Fruit fly (Drosophila melanogaster): Measurements from ENCODE around the gene Bdbt.

Bdbt gene

dm6 chr3R:21101453-21102214 lies 17.0 kb downstream of the Bdbt start, which contains the start of the genes CG7044 and Tbc1d22 (continued):
- no peak for TF ChIP-seq tio (GFP tag; optimal IDR thresholded peaks at IDR 0.05)
- TF ChIP-seq CG6689 (GFP tag; IDR thresholded peaks at IDR 0.05), result peak; percentile 50; the same call in 1 of the 2 replicates
- TF ChIP-seq CG1233 (GFP tag; optimal IDR thresholded peaks at IDR 0.05), result no peak
- TF ChIP-seq CG17612 (GFP tag; IDR thresholded peaks at IDR 0.05), result no peak
- peak; percentile 51 for TF ChIP-seq CG9437 (GFP tag; optimal IDR thresholded peaks at IDR 0.05)
- TF ChIP-seq bab2 (GFP tag; optimal IDR thresholded peaks at IDR 0.05), result peak; percentile 26
- TF ChIP-seq wek (GFP tag; optimal IDR thresholded peaks at IDR 0.05), result no peak
- TF ChIP-seq Opbp (GFP tag; IDR thresholded peaks at IDR 0.05; ENCODE audit: partially characterized antibody), result peak; percentile 9; the same call in 1 of the 3 replicates
- TF ChIP-seq CG11398 (GFP tag; optimal IDR thresholded peaks at IDR 0.05), result no peak
- no peak for TF ChIP-seq schlank (tag; optimal IDR thresholded peaks at IDR 0.05)
- TF ChIP-seq CG12299 (tag; optimal IDR thresholded peaks at IDR 0.05), result no peak
- no peak for TF ChIP-seq Atf-2 (GFP tag; optimal IDR thresholded peaks at IDR 0.05)
- TF ChIP-seq tup (GFP tag; optimal IDR thresholded peaks at IDR 0.05), result no peak
- no peak for TF ChIP-seq zf30C (GFP tag; optimal IDR thresholded peaks at IDR 0.05)
- no peak for TF ChIP-seq cas (GFP tag; IDR thresholded peaks at IDR 0.05)
- TF ChIP-seq lmd (GFP tag; IDR thresholded peaks at IDR 0.05), result peak; percentile 56
- TF ChIP-seq CG5953 (GFP tag; IDR thresholded peaks at IDR 0.05), result no peak
- no peak for TF ChIP-seq Camta (GFP tag; optimal IDR thresholded peaks at IDR 0.05)
- no peak for TF ChIP-seq B-H1 (GFP tag; IDR thresholded peaks at IDR 0.05)
- TF ChIP-seq CG17802 (tag; optimal IDR thresholded peaks at IDR 0.05), result no peak
- TF ChIP-seq Hr3 (GFP tag; optimal IDR thresholded peaks at IDR 0.05), result peak; percentile 69
- TF ChIP-seq CG4282 (GFP tag; optimal IDR thresholded peaks at IDR 0.05), result no peak
- peak; percentile 16 for TF ChIP-seq Dp (GFP tag; optimal IDR thresholded peaks at IDR 0.05)
- no peak for TF ChIP-seq NC2β (GFP tag; optimal IDR thresholded peaks at IDR 0.05)
- TF ChIP-seq ewg (GFP tag; optimal IDR thresholded peaks at IDR 0.05), result peak; percentile 15
- TF ChIP-seq crp (GFP tag; optimal IDR thresholded peaks at IDR 0.05), result peak in 1 of 2 experiments; percentile 19
- TF ChIP-seq CG11504 (tag; optimal IDR thresholded peaks at IDR 0.05), result no peak
- no peak for TF ChIP-seq CG31365 (tag; optimal IDR thresholded peaks at IDR 0.05)
- no peak for TF ChIP-seq her (GFP tag; optimal IDR thresholded peaks at IDR 0.05)
- TF ChIP-seq CG14710 (tag; optimal IDR thresholded peaks at IDR 0.05), result peak; percentile 71
- TF ChIP-seq CG2120 (GFP tag; optimal IDR thresholded peaks at IDR 0.05), result peak; percentile 75
- no peak for TF ChIP-seq Doc3 (GFP tag; IDR thresholded peaks at IDR 0.05; ENCODE audit: partially characterized antibody)
- TF ChIP-seq Fer2 (tag; optimal IDR thresholded peaks at IDR 0.05), result no peak
- no peak for TF ChIP-seq Spps (tag; optimal IDR thresholded peaks at IDR 0.05)
- TF ChIP-seq CG7745 (tag; optimal IDR thresholded peaks at IDR 0.05), result no peak
- peak; percentile 64 for TF ChIP-seq HLH54F (GFP tag; optimal IDR thresholded peaks at IDR 0.05)
- TF ChIP-seq CG7271 (tag; optimal IDR thresholded peaks at IDR 0.05), result no peak
- no peak for TF ChIP-seq CG16863 (GFP tag; optimal IDR thresholded peaks at IDR 0.05)
- 0 out of 3 replicates have a peak, but pooled peaks have one; percentile 10 for TF ChIP-seq CG6791 (GFP tag; IDR thresholded peaks at IDR 0.05; ENCODE audit: partially characterized antibody)
- peak; percentile 45 for TF ChIP-seq Meics (GFP tag; optimal IDR thresholded peaks at IDR 0.05)
- TF ChIP-seq lov (optimal IDR thresholded peaks at IDR 0.05), result no peak
- TF ChIP-seq lov (GFP tag; IDR thresholded peaks at IDR 0.05), result no peak
- TF ChIP-seq mld (GFP tag; IDR thresholded peaks at IDR 0.05; ENCODE audit: partially characterized antibody), result no peak
- TF ChIP-seq CG14667 (GFP tag; IDR thresholded peaks at IDR 0.05), result no peak; the same call in 1 of the 2 replicates
- TF ChIP-seq PHDP (tag; optimal IDR thresholded peaks at IDR 0.05), result peak; percentile 26
- TF ChIP-seq CG10979 (tag; optimal IDR thresholded peaks at IDR 0.05), result peak; percentile 24
- TF ChIP-seq kni (GFP tag; optimal IDR thresholded peaks at IDR 0.05), result no peak
- TF ChIP-seq chm (GFP tag; IDR thresholded peaks at IDR 0.05), result no peak
- no peak for TF ChIP-seq CG6813 (GFP tag; optimal IDR thresholded peaks at IDR 0.05)
